Worm (Caenorhabditis elegans): Measurements from ENCODE around the gene hrpa-1.

ce11 chrIV:3345484-3345883, 6.8 kb upstream of the hrpa-1 start:
- TF ChIP-seq cog-1 (tag; optimal IDR thresholded peaks at IDR 0.05) (no peak), ztf-23 (GFP tag; IDR thresholded peaks at IDR 0.05) (no peak), med-1 (GFP tag; optimal IDR thresholded peaks at IDR 0.05; ENCODE audit: insufficient read depth) (no peak), klf-2 (GFP tag; conservative IDR thresholded peaks at IDR 0.05) (no peak), flt-1 (GFP tag; IDR thresholded peaks at IDR 0.05) (no peak), tab-1 (GFP tag; IDR thresholded peaks at IDR 0.05) (no peak)
